Worm (Caenorhabditis elegans) whole organism, L3 larva: ENCODE measurements around the gene F22E5.7.

Experiments
- ZK546.5 ChIP-seq: sonication (generic microtip); optimal IDR thresholded peaks from 2 replicates; lab custom pipeline; 2017; ENCODE audit warnings: missing biosample characterization, missing genetic modification characterization
- aly-2 ChIP-seq: fragments of 150-350 bp; optimal IDR thresholded peaks from 2 replicates; lab custom pipeline; 2014; ENCODE audit warnings: missing biosample characterization, missing genetic modification characterization
- daf-12 ChIP-seq: fragments of 150-350 bp; optimal IDR thresholded peaks from 2 replicates; lab custom pipeline; 2014; ENCODE audit warnings: missing biosample characterization, missing genetic modification reagents, missing genetic modification characterization
- fkh-10 ChIP-seq: sonication (generic microtip); optimal IDR thresholded peaks from 2 replicates; lab custom pipeline; 2017; ENCODE audit warnings: missing biosample characterization, missing genetic modification reagents, missing genetic modification characterization
- lin-15B ChIP-seq: fragments of 150-350 bp; optimal IDR thresholded peaks from 2 replicates; lab custom pipeline; 2014; ENCODE audit warnings: missing biosample characterization, missing genetic modification characterization
- nhr-23 ChIP-seq: fragments of 150-350 bp; optimal IDR thresholded peaks from 2 replicates; lab custom pipeline; 2014; ENCODE audit warnings: missing biosample characterization, missing genetic modification reagents, missing genetic modification characterization
- nhr-25 ChIP-seq: sonication (generic microtip); optimal IDR thresholded peaks from 2 replicates; lab custom pipeline; 2017; ENCODE audit warnings: missing biosample characterization, missing genetic modification characterization
- nhr-77 ChIP-seq: fragments of 150-350 bp; optimal IDR thresholded peaks from 2 replicates; lab custom pipeline; 2014; ENCODE audit warnings: missing biosample characterization, missing genetic modification characterization
- pha-4 ChIP-seq: fragments of 150-350 bp; optimal IDR thresholded peaks from 2 replicates; lab custom pipeline; 2014; ENCODE audit warnings: missing biosample characterization, missing genetic modification reagents, missing genetic modification characterization
- skn-1 ChIP-seq: fragments of 150-350 bp; optimal IDR thresholded peaks from 2 replicates; lab custom pipeline; 2014; ENCODE audit warnings: missing biosample characterization, missing genetic modification characterization
- snpc-4 ChIP-seq: fragments of 150-350 bp; optimal IDR thresholded peaks from 2 replicates; lab custom pipeline; 2014; ENCODE audit warnings: missing biosample characterization, missing genetic modification characterization
- tbx-2 ChIP-seq: sonication (generic microtip); optimal IDR thresholded peaks from 2 replicates; lab custom pipeline; 2016; ENCODE audit warnings: mild to moderate bottlenecking, missing genetic modification characterization, missing compliant biosample characterization
- unc-62 ChIP-seq: fragments of 150-350 bp; sonication (generic microtip); optimal IDR thresholded peaks from 4 replicates; lab custom pipeline; 2014; ENCODE audit warnings: missing biosample characterization, missing genetic modification reagents, missing genetic modification characterization
- ztf-4 ChIP-seq: fragments of 150-350 bp; optimal IDR thresholded peaks from 2 replicates; lab custom pipeline; 2014; ENCODE audit warnings: missing biosample characterization, missing genetic modification characterization

DNA sequence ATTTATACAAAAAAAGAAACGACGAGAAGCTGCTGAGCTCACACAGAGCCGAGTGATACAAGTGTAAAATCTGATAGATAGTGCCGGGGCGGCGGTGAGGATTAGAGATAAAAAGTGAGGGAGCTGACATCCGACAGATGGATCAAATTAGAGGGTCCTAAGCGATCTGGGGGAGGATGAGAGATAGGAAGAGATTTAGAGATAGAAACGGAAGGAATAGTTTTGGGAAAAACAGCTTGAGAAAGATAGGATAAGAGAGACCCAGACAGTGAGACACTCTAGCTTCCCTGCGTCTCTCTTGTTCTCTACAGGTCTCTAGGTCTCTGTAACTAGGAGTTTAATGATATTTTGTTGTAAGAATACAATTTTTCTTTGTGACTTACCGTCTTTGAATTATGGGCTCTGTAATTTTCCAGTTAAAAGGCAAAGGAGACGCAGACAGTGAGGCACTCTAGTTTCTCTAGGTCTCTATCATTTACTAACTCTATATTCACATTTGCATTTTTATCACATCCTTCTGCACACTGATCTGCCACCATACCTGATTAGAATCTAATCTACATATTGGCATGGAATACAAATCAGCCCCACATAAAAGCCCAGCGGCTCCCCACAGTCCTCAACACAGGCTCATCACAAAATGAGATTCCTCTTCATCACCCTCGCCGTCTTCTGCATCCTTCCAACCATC lies 45.3 kb downstream of the F22E5.7 start, which contains the start of the genes sup-9 and nspf-1:
- TF ChIP-seq nhr-25, result no peak
- TF ChIP-seq daf-12 (tag; lab: Kevin White, UChicago), result no peak
- no peak for TF ChIP-seq snpc-4 (tag; lab: Kevin White, UChicago)
- no peak for TF ChIP-seq lin-15B (tag; lab: Kevin White, UChicago)
- no peak for TF ChIP-seq skn-1 (tag; lab: Kevin White, UChicago)
- TF ChIP-seq tbx-2 (tag; lab: Kevin White, UChicago), result no peak
- no peak for TF ChIP-seq pha-4
- TF ChIP-seq unc-62, result no peak
- TF ChIP-seq aly-2, result no peak
- no peak for TF ChIP-seq ZK546.5 (tag; lab: Kevin White, UChicago)
- no peak for TF ChIP-seq nhr-23 (tag; lab: Kevin White, UChicago)
- TF ChIP-seq nhr-77 (tag; lab: Kevin White, UChicago), result no peak
- no peak for TF ChIP-seq fkh-10 (GFP tag; lab: Kevin White, UChicago)
- no peak for TF ChIP-seq ztf-4
